Worm (Caenorhabditis elegans) whole organism, late embryonic: ENCODE measurements around the gene ncx-5.
"Not testable (repeated sequence)": the region's sequence is repeated elsewhere in the genome, so short reads cannot be mapped to it uniquely, and the experiment has no call there.

Experiments used
- C08G9.2 ChIP-seq: sonication (generic microtip); optimal IDR thresholded peaks from 2 replicates; lab custom pipeline; 2016; ENCODE audit warnings: mild to moderate bottlenecking, missing genetic modification characterization, moderate library complexity, missing compliant biosample characterization
- C38D4.7 ChIP-seq: fragments of 200-800 bp; sonication (Bioruptor generic); optimal IDR thresholded peaks from 2 replicates; lab custom pipeline; 2018; ENCODE audit warnings: mild to moderate bottlenecking, missing genetic modification characterization, moderate library complexity, missing compliant biosample characterization
- F13H6.1 ChIP-seq: sonication (generic microtip); optimal IDR thresholded peaks from 2 replicates; lab custom pipeline; 2016; ENCODE audit warnings: missing genetic modification characterization, missing compliant biosample characterization
- K09A11.1 ChIP-seq: sonication (generic microtip); optimal IDR thresholded peaks from 2 replicates; lab custom pipeline; 2017; ENCODE audit warnings: antibody characterized with exemption, mild to moderate bottlenecking, missing genetic modification characterization, missing compliant biosample characterization; ENCODE audit not compliant: insufficient read depth
- T23F11.4 ChIP-seq: fragments of 200-800 bp; sonication (Bioruptor generic); optimal IDR thresholded peaks from 2 replicates; lab custom pipeline; 2018; ENCODE audit warnings: mild to moderate bottlenecking, missing genetic modification characterization, missing compliant biosample characterization
- ceh-14 ChIP-seq: sonication (generic microtip); optimal IDR thresholded peaks from 2 replicates; lab custom pipeline; 2016; ENCODE audit warnings: missing genotype, missing genetic modification characterization, missing compliant biosample characterization
- ceh-2 ChIP-seq: sonication (generic microtip); optimal IDR thresholded peaks from 2 replicates; lab custom pipeline; 2016; ENCODE audit warnings: missing genotype, missing genetic modification characterization, missing compliant biosample characterization
- ceh-24 ChIP-seq: sonication (generic microtip); optimal IDR thresholded peaks from 2 replicates; lab custom pipeline; 2016; ENCODE audit warnings: mild to moderate bottlenecking, missing genetic modification characterization, missing compliant biosample characterization
- ceh-31 ChIP-seq: sonication (generic microtip); optimal IDR thresholded peaks from 2 replicates; lab custom pipeline; 2016; ENCODE audit warnings: missing genetic modification characterization, missing compliant biosample characterization
- ceh-34 ChIP-seq: sonication (generic microtip); optimal IDR thresholded peaks from 2 replicates; lab custom pipeline; 2016; ENCODE audit warnings: mild to moderate bottlenecking, missing genetic modification characterization, missing compliant biosample characterization
- ceh-45 ChIP-seq: fragments of 200-800 bp; sonication (Bioruptor generic); IDR thresholded peaks from 2 replicates; pipeline ENCODE4 v1.3.6; 2022; ENCODE audit warnings: missing genetic modification reagents, missing genetic modification characterization, missing compliant biosample characterization
- ceh-48 ChIP-seq: sonication (generic microtip); optimal IDR thresholded peaks from 2 replicates; lab custom pipeline; 2016; ENCODE audit warnings: missing genetic modification characterization, inconsistent platforms, missing compliant biosample characterization
- che-1 ChIP-seq: sonication (generic microtip); optimal IDR thresholded peaks from 2 replicates; lab custom pipeline; 2016; ENCODE audit warnings: mild to moderate bottlenecking, missing genetic modification characterization, missing compliant biosample characterization
- dmd-4 ChIP-seq: sonication (generic microtip); optimal IDR thresholded peaks from 2 replicates; lab custom pipeline; 2016; ENCODE audit warnings: borderline replicate concordance, missing genetic modification characterization, missing compliant biosample characterization
- dve-1 ChIP-seq: sonication (generic microtip); optimal IDR thresholded peaks from 2 replicates; lab custom pipeline; 2017; ENCODE audit warnings: antibody characterized with exemption, mild to moderate bottlenecking, missing genetic modification characterization, missing compliant biosample characterization
- elt-2 ChIP-seq: sonication (generic microtip); optimal IDR thresholded peaks from 2 replicates; lab custom pipeline; 2016; ENCODE audit warnings: missing genetic modification reagents, missing genetic modification characterization, missing compliant biosample characterization
- elt-4 ChIP-seq: sonication (generic microtip); optimal IDR thresholded peaks from 2 replicates; lab custom pipeline; 2016; ENCODE audit warnings: missing genetic modification characterization, missing compliant biosample characterization
- ets-4 ChIP-seq: sonication (generic microtip); optimal IDR thresholded peaks from 2 replicates; lab custom pipeline; 2016; ENCODE audit warnings: missing genetic modification characterization, missing compliant biosample characterization
- fkh-10 ChIP-seq: fragments of 150-350 bp; optimal IDR thresholded peaks from 2 replicates; lab custom pipeline; 2014; ENCODE audit warnings: missing biosample characterization, missing genetic modification reagents, missing genetic modification characterization
- hlh-30 ChIP-seq: sonication (generic microtip); optimal IDR thresholded peaks from 2 replicates; lab custom pipeline; 2017; ENCODE audit warnings: antibody characterized with exemption, missing genetic modification characterization, missing compliant biosample characterization; ENCODE audit not compliant: insufficient read depth
- hlh-6 ChIP-seq: sonication (generic microtip); optimal IDR thresholded peaks from 2 replicates; lab custom pipeline; 2016; ENCODE audit warnings: missing genotype, missing genetic modification characterization, missing compliant biosample characterization
- madf-2 ChIP-seq: sonication (generic microtip); optimal IDR thresholded peaks from 2 replicates; lab custom pipeline; 2017; ENCODE audit warnings: missing genetic modification characterization, missing compliant biosample characterization
- mec-3 ChIP-seq: sonication (generic microtip); optimal IDR thresholded peaks from 2 replicates; lab custom pipeline; 2016; ENCODE audit warnings: borderline replicate concordance, missing genetic modification characterization, missing compliant biosample characterization
- nfya-1 ChIP-seq: sonication (generic microtip); optimal IDR thresholded peaks from 2 replicates; lab custom pipeline; 2017; ENCODE audit warnings: missing genetic modification characterization, mild to moderate bottlenecking, missing compliant biosample characterization, antibody characterized with exemption, moderate library complexity
- nhr-232 ChIP-seq: sonication (generic microtip); optimal IDR thresholded peaks from 2 replicates; lab custom pipeline; 2016; ENCODE audit warnings: missing genetic modification characterization, missing compliant biosample characterization
- npax-4 ChIP-seq: sonication (generic microtip); optimal IDR thresholded peaks from 2 replicates; lab custom pipeline; 2016; ENCODE audit warnings: missing genetic modification characterization, missing compliant biosample characterization
- odd-2 ChIP-seq: sonication (generic microtip); optimal IDR thresholded peaks from 2 replicates; lab custom pipeline; 2017; ENCODE audit warnings: antibody characterized with exemption, mild to moderate bottlenecking, missing genetic modification characterization, missing compliant biosample characterization
- pag-3 ChIP-seq: sonication (generic microtip); optimal IDR thresholded peaks from 2 replicates; lab custom pipeline; 2016; ENCODE audit warnings: missing compliant biosample characterization, missing genetic modification characterization, borderline replicate concordance
- pat-9 ChIP-seq: fragments of 200-800 bp; sonication (Bioruptor generic); optimal IDR thresholded peaks from 2 replicates; lab custom pipeline; 2018; ENCODE audit warnings: mild to moderate bottlenecking, missing genetic modification characterization, moderate library complexity, missing compliant biosample characterization
- pros-1 ChIP-seq: fragments of 150-350 bp; optimal IDR thresholded peaks from 2 replicates; lab custom pipeline; 2014; ENCODE audit warnings: missing biosample characterization, missing genetic modification reagents, missing genetic modification characterization
- sdc-2 ChIP-seq: sonication (generic microtip); optimal IDR thresholded peaks from 2 replicates; lab custom pipeline; 2016; ENCODE audit warnings: missing genotype, missing genetic modification characterization, missing compliant biosample characterization
- sox-2 ChIP-seq: fragments of 200-800 bp; sonication (Bioruptor generic); IDR thresholded peaks from 2 replicates; pipeline ENCODE4 v1.3.6; 2022; ENCODE audit warnings: missing genetic modification reagents, missing genetic modification characterization, missing compliant biosample characterization
- sox-4 ChIP-seq: sonication (generic microtip); optimal IDR thresholded peaks from 2 replicates; lab custom pipeline; 2017; ENCODE audit warnings: mild to moderate bottlenecking, missing genetic modification characterization, inconsistent platforms, missing compliant biosample characterization
- tbx-2 ChIP-seq: sonication (generic microtip); optimal IDR thresholded peaks from 2 replicates; lab custom pipeline; 2016; ENCODE audit warnings: missing genetic modification characterization, missing compliant biosample characterization
- tbx-7 ChIP-seq: sonication (generic microtip); optimal IDR thresholded peaks from 2 replicates; lab custom pipeline; 2016; ENCODE audit warnings: missing genotype, missing genetic modification characterization, missing compliant biosample characterization
- unc-3 ChIP-seq, 2 experiments: fragments of 200-800 bp in 1 of 2; sonication (Bioruptor generic) in 1 of 2; sonication (generic microtip) in 1 of 2; conservative IDR thresholded peaks in 1 of 2; optimal IDR thresholded peaks in 1 of 2; 2 replicates each; pipeline versions ENCODE4 v1.3.6 to Lab custom; 2016 to 2022; ENCODE audit warnings: missing compliant biosample characterization in 2 of 2, missing genetic modification characterization in 2 of 2, missing genetic modification reagents in 1 of 2
- unc-42 ChIP-seq: sonication (generic microtip); optimal IDR thresholded peaks from 2 replicates; lab custom pipeline; 2016; ENCODE audit warnings: missing genotype, missing genetic modification characterization, missing compliant biosample characterization
- zip-5 ChIP-seq: sonication (generic microtip); optimal IDR thresholded peaks from 2 replicates; lab custom pipeline; 2016; ENCODE audit warnings: missing genetic modification characterization, missing compliant biosample characterization
- ztf-16 ChIP-seq: sonication (generic microtip); optimal IDR thresholded peaks from 2 replicates; lab custom pipeline; 2017; ENCODE audit warnings: missing genetic modification characterization, missing compliant biosample characterization

Gene ncx-5

ce11 chrV:10450355-10450754 lies 39.5 kb downstream of the ncx-5 start:
- TF ChIP-seq ceh-45 (GFP tag; lab: Robert Waterston, UW) = peak; percentile 66; the same call in 1 of the 2 replicates
- TF ChIP-seq unc-3 (GFP tag; conservative IDR thresholded peaks at IDR 0.05; lab: Robert Waterston, UW) = peak; percentile 73; the same call in 1 of the 2 replicates
- not testable (repeated sequence) for TF ChIP-seq unc-3 (tag; optimal IDR thresholded peaks at IDR 0.05; lab: Kevin White, UChicago)

- peak; percentile 56; the same call in 1 of the 2 replicates for TF ChIP-seq unc-3 (GFP tag; conservative IDR thresholded peaks at IDR 0.05; lab: Robert Waterston, UW)
- not testable (repeated sequence) for TF ChIP-seq unc-3 (tag; optimal IDR thresholded peaks at IDR 0.05; lab: Kevin White, UChicago)
- 0 out of 2 replicates have a peak, but pooled peaks have one; percentile 20 for TF ChIP-seq ceh-45 (GFP tag; lab: Robert Waterston, UW)
- TF ChIP-seq, all 69 proteins: peak for 2; not testable (repeated sequence) for 67
Measured at ce11 chrV:10449302-10449701, 40.6 kb downstream of the ncx-5 start.

- TF ChIP-seq dve-1 (tag; lab: Kevin White, UChicago) = no peak
- peak; percentile 41 for TF ChIP-seq tbx-7 (tag; lab: Kevin White, UChicago)
- TF ChIP-seq mec-3 (tag; lab: Kevin White, UChicago) = no peak
- peak; percentile 3 for TF ChIP-seq ets-4 (tag; lab: Kevin White, UChicago)
- no peak for TF ChIP-seq pros-1
- no peak for TF ChIP-seq ceh-45 (GFP tag; lab: Robert Waterston, UW)
- TF ChIP-seq nhr-232 (tag; lab: Kevin White, UChicago) = no peak
- no peak for TF ChIP-seq fkh-10 (GFP tag; lab: Kevin White, UChicago)
- TF ChIP-seq dmd-4 = no peak
- TF ChIP-seq F13H6.1 = no peak
- no peak for TF ChIP-seq ceh-14 (tag; lab: Kevin White, UChicago)
- TF ChIP-seq odd-2 (tag; lab: Kevin White, UChicago) = no peak
- TF ChIP-seq T23F11.4 (GFP tag; lab: Kevin White, UChicago) = no peak
- peak; percentile 21 for TF ChIP-seq zip-5 (tag; lab: Kevin White, UChicago)
- TF ChIP-seq npax-4 (tag; lab: Kevin White, UChicago) = no peak
- no peak for TF ChIP-seq pag-3 (tag; lab: Kevin White, UChicago)
- TF ChIP-seq che-1 (tag; lab: Kevin White, UChicago) = no peak
- TF ChIP-seq C38D4.7 (GFP tag; lab: Kevin White, UChicago) = no peak
- TF ChIP-seq ceh-31 (tag; lab: Kevin White, UChicago) = peak; percentile 50
- no peak for TF ChIP-seq ceh-48 (tag; lab: Kevin White, UChicago)
- peak; percentile 37 for TF ChIP-seq C08G9.2 (tag; lab: Kevin White, UChicago)
- no peak for TF ChIP-seq madf-2 (tag; lab: Kevin White, UChicago)
- TF ChIP-seq sox-2 = no peak
- no peak for TF ChIP-seq sox-4 (tag; lab: Kevin White, UChicago)
- no peak for TF ChIP-seq K09A11.1 (tag; lab: Kevin White, UChicago)
- TF ChIP-seq elt-4 (tag; lab: Kevin White, UChicago) = no peak
- no peak for TF ChIP-seq ceh-34 (tag; lab: Kevin White, UChicago)
- TF ChIP-seq ztf-16 = no peak
- TF ChIP-seq nfya-1 (tag; lab: Kevin White, UChicago) = peak; percentile 17
- no peak for TF ChIP-seq ceh-24 (tag; lab: Kevin White, UChicago)
- no peak for TF ChIP-seq sdc-2 (tag; lab: Kevin White, UChicago)
- TF ChIP-seq elt-2 (tag; lab: Kevin White, UChicago) = no peak
- TF ChIP-seq pat-9 (tag; lab: Kevin White, UChicago) = no peak
- TF ChIP-seq tbx-2 (tag; lab: Kevin White, UChicago) = no peak
- TF ChIP-seq hlh-30 (tag; lab: Kevin White, UChicago) = peak; percentile 88
- peak; percentile 35 for TF ChIP-seq ceh-2 (tag; lab: Kevin White, UChicago)
- no peak for TF ChIP-seq hlh-6 (tag; lab: Kevin White, UChicago)
- TF ChIP-seq unc-42 (tag; lab: Kevin White, UChicago) = no peak
Measured at ce11 chrV:10441135-10442024, 48.5 kb downstream of the ncx-5 start, which contains the start of gene pap-1. pap-1 (plus strand) TSS chrV:10441974.
